Worm (Caenorhabditis elegans) whole organism, L1 larva: ENCODE data around the gene rpt-2.

ENCODE experiments used
- fkh-10 ChIP-seq: sonication (generic microtip); optimal IDR thresholded peaks from 2 replicates; lab custom pipeline; 2017; ENCODE audit warnings: missing biosample characterization, missing genetic modification reagents, missing genetic modification characterization
- mab-9 ChIP-seq: fragments of 200-800 bp; sonication (Bioruptor generic); IDR thresholded peaks from 2 replicates; pipeline ENCODE4 v1.3.6; 2022; ENCODE audit warnings: missing genetic modification reagents, missing genetic modification characterization, missing compliant biosample characterization

DNA sequence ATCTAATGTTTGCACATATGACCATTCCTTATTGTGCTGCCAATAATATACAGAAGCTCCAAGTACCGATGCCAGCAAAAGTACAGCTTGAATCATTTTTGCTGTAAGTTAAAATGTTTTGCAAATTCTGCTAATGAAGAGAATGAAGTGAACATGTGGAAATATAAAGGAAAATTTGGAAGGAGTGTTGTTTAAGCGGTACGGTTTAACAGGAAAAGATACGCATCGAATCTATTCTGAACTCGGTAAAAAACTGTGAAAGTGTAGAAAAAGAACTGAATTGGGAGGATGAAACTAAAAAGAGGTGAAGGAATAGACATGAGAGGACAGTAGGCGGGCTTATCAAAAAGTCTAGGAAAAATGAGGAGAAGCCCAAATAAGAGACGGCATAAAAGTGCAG is 45.9 kb upstream of the rpt-2 start, which contains the start of gene Y38A10A.2:
- no peak for TF ChIP-seq mab-9 (GFP tag; lab: Robert Waterston, UW)
- TF ChIP-seq fkh-10 (GFP tag; lab: Kevin White, UChicago), result no peak
